Worm (Caenorhabditis elegans): Measurements from ENCODE around the gene toc-1.

DNA sequence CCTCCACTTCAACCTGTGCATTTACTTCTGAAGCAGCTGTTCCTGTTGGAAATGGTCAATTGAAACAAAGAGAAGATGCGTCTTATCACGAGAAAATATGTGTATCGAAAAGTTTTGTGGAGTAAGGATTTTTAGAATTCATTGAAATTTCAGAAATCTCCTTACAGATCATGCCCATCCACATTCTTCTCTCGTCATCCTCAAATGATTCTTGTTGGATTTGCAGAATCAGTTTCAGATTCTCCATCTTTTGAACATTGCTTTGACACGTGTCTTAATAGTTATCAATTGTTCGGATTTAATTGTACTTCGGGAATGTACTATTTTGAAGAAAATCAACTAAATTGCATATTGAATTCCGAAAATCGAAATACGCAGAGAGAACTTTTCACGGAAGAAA, 29.0 kb downstream of the toc-1 start:
- no peak for TF ChIP-seq cog-1 (tag; optimal IDR thresholded peaks at IDR 0.05)
- no peak for TF ChIP-seq flt-1 (GFP tag; IDR thresholded peaks at IDR 0.05)
- TF ChIP-seq ztf-29 (GFP tag; IDR thresholded peaks at IDR 0.05) = no peak
- TF ChIP-seq med-1 (GFP tag; optimal IDR thresholded peaks at IDR 0.05; ENCODE audit: insufficient read depth) = no peak
- TF ChIP-seq tab-1 (GFP tag; IDR thresholded peaks at IDR 0.05) = no peak
- TF ChIP-seq ztf-23 (GFP tag; IDR thresholded peaks at IDR 0.05) = no peak
- no peak for TF ChIP-seq ref-1 (GFP tag; conservative IDR thresholded peaks at IDR 0.05)
